Worm (Caenorhabditis elegans) whole organism, L1 larva: Measurements from ENCODE around the gene Y47D7A.17.

ENCODE experiments used
- aly-2 ChIP-seq: fragments of 150-350 bp; optimal IDR thresholded peaks from 2 replicates; lab custom pipeline; 2014; ENCODE audit warnings: missing biosample characterization, missing genetic modification characterization
- fos-1 ChIP-seq: fragments of 150-350 bp; optimal IDR thresholded peaks from 2 replicates; lab custom pipeline; 2014; ENCODE audit warnings: missing biosample characterization, missing genetic modification characterization
- lin-35 ChIP-seq, 2 experiments: fragments of 150-350 bp; optimal IDR thresholded peaks; 2 replicates each; lab custom pipeline; 2014; ENCODE audit warnings: missing biosample characterization in 2 of 2, missing genetic modification characterization in 2 of 2, missing genetic modification reagents in 2 of 2
- mep-1 ChIP-seq: fragments of 150-350 bp; optimal IDR thresholded peaks from 2 replicates; lab custom pipeline; 2014; ENCODE audit warnings: missing biosample characterization, missing genetic modification characterization
- nhr-47 ChIP-seq: sonication (generic microtip); optimal IDR thresholded peaks from 2 replicates; lab custom pipeline; 2016; ENCODE audit warnings: mild to moderate bottlenecking, missing genetic modification characterization, moderate library complexity, missing compliant biosample characterization
- nhr-77 ChIP-seq: fragments of 150-350 bp; optimal IDR thresholded peaks from 2 replicates; lab custom pipeline; 2014; ENCODE audit warnings: missing biosample characterization, missing genetic modification characterization
- pqm-1 ChIP-seq: sonication (generic microtip); optimal IDR thresholded peaks from 3 replicates; lab custom pipeline; 2017; ENCODE audit warnings: missing biosample characterization, missing genetic modification characterization
- skn-1 ChIP-seq: fragments of 150-350 bp; optimal IDR thresholded peaks from 2 replicates; lab custom pipeline; 2014; ENCODE audit warnings: missing biosample characterization, missing genetic modification characterization
- sup-37 ChIP-seq: fragments of 200-800 bp; sonication (Bioruptor generic); optimal IDR thresholded peaks from 2 replicates; lab custom pipeline; 2018; ENCODE audit warnings: mild to moderate bottlenecking, missing genetic modification characterization, missing compliant biosample characterization
- tbx-2 ChIP-seq: sonication (generic microtip); optimal IDR thresholded peaks from 2 replicates; lab custom pipeline; 2016; ENCODE audit warnings: missing genetic modification characterization, missing compliant biosample characterization
- xbp-1 ChIP-seq: sonication (generic microtip); optimal IDR thresholded peaks from 2 replicates; lab custom pipeline; 2016; ENCODE audit warnings: missing genetic modification characterization, missing compliant biosample characterization
- ztf-11 ChIP-seq, 2 experiments: sonication (generic microtip); optimal IDR thresholded peaks; 2 replicates each; lab custom pipeline; 2016 to 2017; ENCODE audit warnings: missing genetic modification characterization in 2 of 2, missing biosample characterization in 1 of 2, missing compliant biosample characterization in 1 of 2

ce11 chrV:4437215-4437614, 25.6 kb upstream of the Y47D7A.17 start:
- no peak for TF ChIP-seq tbx-2 (tag; lab: Kevin White, UChicago)
- TF ChIP-seq mep-1 (tag; lab: Kevin White, UChicago) = no peak
- no peak for TF ChIP-seq nhr-77 (tag; lab: Kevin White, UChicago)
- TF ChIP-seq nhr-47 (tag; lab: Kevin White, UChicago) = no peak
- TF ChIP-seq fos-1 (tag; lab: Kevin White, UChicago) = no peak
- TF ChIP-seq sup-37 (GFP tag; lab: Kevin White, UChicago) = no peak
- TF ChIP-seq ztf-11 (tag; optimal IDR thresholded peaks at IDR 0.05; lab: Kevin White, UChicago) = no peak
- TF ChIP-seq xbp-1 (tag; lab: Kevin White, UChicago) = no peak
- TF ChIP-seq skn-1 (tag; lab: Kevin White, UChicago) = no peak
- no peak for TF ChIP-seq aly-2 (tag; lab: Kevin White, UChicago)
- no peak for TF ChIP-seq lin-35 (GFP tag; optimal IDR thresholded peaks at IDR 0.05; lab: Kevin White, UChicago)
- TF ChIP-seq pqm-1 (tag; lab: Kevin White, UChicago) = no peak
